Worm (Caenorhabditis elegans): Measurements from ENCODE around the gene col-72.

DNA sequence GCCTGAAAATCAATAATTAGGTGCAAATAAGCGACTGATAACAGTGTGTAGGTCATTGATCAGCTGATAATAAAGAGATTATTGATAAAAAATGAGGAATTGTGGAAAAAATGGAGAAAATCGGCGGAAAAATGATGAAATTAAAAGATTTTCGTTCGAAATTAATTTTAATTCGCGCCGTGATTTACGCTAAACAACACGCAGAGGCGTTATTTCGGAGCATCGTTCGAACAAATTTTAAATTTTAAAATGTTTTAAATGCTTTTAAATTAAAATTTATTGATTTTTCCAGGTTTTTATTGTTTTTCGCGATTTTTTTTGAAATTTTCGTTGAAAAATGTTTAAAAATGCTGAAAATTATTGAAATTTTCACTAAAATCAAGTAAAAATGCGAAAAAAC lies 24.6 kb downstream of the col-72 start, which contains the start of gene Y49F6B.9:
- TF ChIP-seq ztf-11 (tag; optimal IDR thresholded peaks at IDR 0.05) (no peak), mep-1 (tag; optimal IDR thresholded peaks at IDR 0.05) (no peak), M03D4.4 (tag; optimal IDR thresholded peaks at IDR 0.05) (no peak), unc-39 (tag; optimal IDR thresholded peaks at IDR 0.05) (no peak), unc-62 (GFP tag; optimal IDR thresholded peaks at IDR 0.05) (no peak), snpc-4 (tag; optimal IDR thresholded peaks at IDR 0.05) (no peak), pha-4 (tag; optimal IDR thresholded peaks at IDR 0.05) (no peak), tbx-8 (GFP tag; optimal IDR thresholded peaks at IDR 0.05) (no peak), lsy-2 (tag; optimal IDR thresholded peaks at IDR 0.05) (no peak), nhr-237 (tag; optimal IDR thresholded peaks at IDR 0.05) (no peak), nhr-12 (tag; optimal IDR thresholded peaks at IDR 0.05) (no peak)

Data from whole organism, mixed stage, embryonic.